Worm (Caenorhabditis elegans): ENCODE results near the gene srw-17.
A peak's percentile ranks its signal among the peaks of the same experiment; 100 is the strongest.

srw-17 gene

DNA sequence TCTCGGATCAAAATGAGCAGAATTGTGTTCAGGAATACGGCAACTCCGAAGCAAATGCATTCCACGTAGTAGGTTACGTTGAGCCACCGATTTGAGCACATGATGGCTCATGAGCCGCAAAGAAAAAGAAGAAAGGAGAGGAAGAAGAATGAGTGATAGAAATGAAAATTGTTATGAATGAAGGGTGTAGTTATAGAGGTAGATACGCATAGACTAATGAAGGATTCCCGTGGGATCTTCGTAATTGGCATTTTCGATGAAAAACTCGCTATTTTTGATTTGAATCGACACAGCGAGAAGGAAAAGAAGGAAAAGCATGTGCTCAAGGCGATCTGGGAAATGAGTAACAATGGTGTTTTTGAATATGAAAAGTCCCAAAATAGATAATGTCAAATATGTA is 17.1 kb upstream of the srw-17 start, which contains the start of gene str-96:
Gene str-96, minus strand, starts transcription at position 101 of the 400 bp plus-strand sequence.
- TF ChIP-seq rbr-2 (tag; optimal IDR thresholded peaks at IDR 0.05), result no peak
- TF ChIP-seq duxl-1 (tag; optimal IDR thresholded peaks at IDR 0.05; ENCODE audit: poor library complexity), result no peak
- no peak for TF ChIP-seq nhr-42 (GFP tag; IDR thresholded peaks at IDR 0.05)
- no peak for TF ChIP-seq nhr-25 (tag; optimal IDR thresholded peaks at IDR 0.05; ENCODE audit: borderline replicate concordance, insufficient read depth)
- TF ChIP-seq spr-3 (GFP tag; optimal IDR thresholded peaks at IDR 0.05), result no peak
- no peak for TF ChIP-seq nhr-28 (tag; optimal IDR thresholded peaks at IDR 0.05)
- no peak for TF ChIP-seq fos-1 (tag; optimal IDR thresholded peaks at IDR 0.05)
- TF ChIP-seq zag-1 (tag; optimal IDR thresholded peaks at IDR 0.05), result no peak
- TF ChIP-seq mep-1 (tag; optimal IDR thresholded peaks at IDR 0.05), result no peak
- no peak for TF ChIP-seq ceh-44 (GFP tag; IDR thresholded peaks at IDR 0.05)
- TF ChIP-seq nhr-6 (tag; optimal IDR thresholded peaks at IDR 0.05), result no peak
- TF ChIP-seq dmd-9 (GFP tag; IDR thresholded peaks at IDR 0.05), result no peak

DNA sequence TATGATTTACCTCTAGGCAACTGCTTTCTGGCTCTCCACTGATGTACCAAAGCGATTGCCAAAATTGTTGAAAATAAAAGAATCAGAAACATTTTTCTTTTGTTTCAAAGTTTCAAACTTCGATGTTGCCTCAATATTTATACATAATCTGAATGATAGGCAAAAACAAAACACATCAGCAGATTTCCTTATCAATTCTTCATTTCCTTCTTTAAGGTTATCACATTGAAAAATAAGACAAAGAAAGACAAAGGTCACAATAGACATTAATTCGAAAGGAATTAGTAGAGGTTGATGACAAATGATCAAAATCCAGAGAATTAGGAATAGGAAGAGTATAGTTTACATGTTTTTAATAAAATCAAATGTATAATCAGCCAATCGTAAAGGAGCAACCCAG is 14.2 kb upstream of the srw-17 start, which contains the start of gene cyp-34A2:
Gene cyp-34A2, minus strand, starts transcription at position 101 of the 400 bp plus-strand sequence.
- TF ChIP-seq Y75B8A.6 (GFP tag; IDR thresholded peaks at IDR 0.05) (no peak), F49E8.2 (tag; optimal IDR thresholded peaks at IDR 0.05; ENCODE audit: borderline replicate concordance) (no peak), daf-19 (GFP tag; conservative IDR thresholded peaks at IDR 0.05) (no peak), ceh-32 (tag; optimal IDR thresholded peaks at IDR 0.05; ENCODE audit: poor library complexity) (no peak), pqm-1 (tag; optimal IDR thresholded peaks at IDR 0.05) (no peak), nhr-237 (tag; optimal IDR thresholded peaks at IDR 0.05) (no peak), zag-1 (tag; optimal IDR thresholded peaks at IDR 0.05) (no peak), ceh-82 (tag; optimal IDR thresholded peaks at IDR 0.05) (no peak)

- TF ChIP-seq F10B5.3 (tag; optimal IDR thresholded peaks at IDR 0.05) (no peak), daf-16 (GFP tag; optimal IDR thresholded peaks at IDR 0.05) (no peak), daf-16 (tag; optimal IDR thresholded peaks at IDR 0.05) (no peak), daf-12 (tag; optimal IDR thresholded peaks at IDR 0.05) (no peak), zip-2 (tag; optimal IDR thresholded peaks at IDR 0.05) (no peak), mep-1 (tag; optimal IDR thresholded peaks at IDR 0.05) (no peak), unc-130 (GFP tag; optimal IDR thresholded peaks at IDR 0.05) (no peak), madf-9 (GFP tag; conservative IDR thresholded peaks at IDR 0.05) (no peak), tra-1 (GFP tag; IDR thresholded peaks at IDR 0.05) (no peak), T20F7.1 (GFP tag; optimal IDR thresholded peaks at IDR 0.05) (no peak), php-3 (GFP tag; IDR thresholded peaks at IDR 0.05) (no peak), unc-62 (GFP tag; optimal IDR thresholded peaks at IDR 0.05 in 1 of 2) (no peak), unc-62 (tag; optimal IDR thresholded peaks at IDR 0.05) (no peak), zfp-2 (tag; optimal IDR thresholded peaks at IDR 0.05) (no peak), ceh-82 (tag; optimal IDR thresholded peaks at IDR 0.05) (no peak), skn-1 (tag; optimal IDR thresholded peaks at IDR 0.05) (no peak), nhr-77 (tag; optimal IDR thresholded peaks at IDR 0.05) (no peak)
Observed at ce11 chrV:15287856-15288255, 11.0 kb upstream of the srw-17 start, which contains the start of gene cyp-34A1. Gene cyp-34A1 (minus strand): TSS chrV:15287956.

DNA sequence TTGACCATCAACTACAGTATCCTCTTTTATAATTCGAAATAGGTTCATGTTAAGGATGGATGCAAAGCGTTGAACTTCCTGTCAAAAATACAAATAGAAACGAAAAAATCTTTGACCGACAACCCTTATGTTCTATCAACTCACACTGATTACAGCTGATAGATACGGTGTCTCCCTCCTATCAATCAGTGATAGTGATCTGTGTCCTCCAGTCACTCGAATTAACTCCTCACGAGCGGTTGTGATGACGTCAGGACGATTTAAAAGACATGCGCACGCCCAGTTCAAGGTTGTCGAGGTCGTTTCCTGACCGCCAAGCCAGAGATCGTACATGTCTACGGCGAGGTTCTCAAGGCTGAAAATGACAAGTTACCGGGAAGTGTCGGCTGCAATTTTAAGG is 9.2 kb upstream of the srw-17 start:
- TF ChIP-seq dmd-6 (GFP tag; IDR thresholded peaks at IDR 0.05) (peak; percentile 96), pha-4 (GFP tag; IDR thresholded peaks at IDR 0.05) (no peak), pha-4 (tag; optimal IDR thresholded peaks at IDR 0.05) (no peak), dve-1 (tag; optimal IDR thresholded peaks at IDR 0.05; ENCODE audit: insufficient read depth) (no peak)
